Fruit fly (Drosophila melanogaster): Measurements from ENCODE around the gene Mgat2.

Gene Mgat2

DNA sequence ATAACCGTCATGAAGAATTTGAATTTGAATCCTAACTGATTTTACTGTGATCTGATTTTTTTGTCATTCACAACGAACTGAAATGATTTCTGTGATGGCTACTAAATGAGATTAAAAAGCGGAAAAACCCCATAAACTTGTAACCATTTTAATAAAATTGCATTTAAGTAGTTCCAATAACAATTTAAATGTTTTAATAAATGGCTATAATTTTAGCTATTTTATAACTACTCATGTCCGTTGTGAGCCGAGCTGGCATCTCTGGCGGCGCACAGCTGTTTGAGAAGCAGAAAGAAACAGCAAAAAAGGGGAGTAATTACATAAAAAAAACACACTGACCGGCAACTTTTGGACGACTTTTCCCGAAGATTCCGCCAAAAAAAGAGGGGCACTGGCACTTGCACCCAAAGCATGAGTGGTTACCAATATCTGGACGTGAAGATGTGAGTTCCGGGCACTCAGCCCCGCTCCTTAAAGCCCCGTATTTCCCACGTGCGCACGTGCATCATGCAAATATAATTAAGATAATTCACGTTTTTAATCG, 34.6 kb upstream of the Mgat2 start, which contains the start of the genes CG7950 and Rpp14a (continued):
- TF ChIP-seq Neu2 (GFP tag; optimal IDR thresholded peaks at IDR 0.05; ENCODE audit: borderline replicate concordance) (peak; percentile 57), esg (GFP tag; conservative IDR thresholded peaks at IDR 0.05) (peak; percentile 79), Mes4 (GFP tag; optimal IDR thresholded peaks at IDR 0.05) (peak; percentile 72), schlank (tag; optimal IDR thresholded peaks at IDR 0.05) (peak; percentile 58), Rx (GFP tag; IDR thresholded peaks at IDR 0.05) (peak; percentile 56), CG43689 (GFP tag; IDR thresholded peaks at IDR 0.05) (peak; percentile 22; the same call in 1 of the 2 replicates), zen (tag; optimal IDR thresholded peaks at IDR 0.05) (peak; percentile 75), tna (GFP tag; IDR thresholded peaks at IDR 0.05; ENCODE audit: partially characterized antibody) (no peak), Hsf (GFP tag; optimal IDR thresholded peaks at IDR 0.05) (peak; percentile 83), Doc2 (GFP tag; IDR thresholded peaks at IDR 0.05) (no peak), fd64A (GFP tag; optimal IDR thresholded peaks at IDR 0.05) (no peak), vnd (GFP tag; IDR thresholded peaks at IDR 0.05; ENCODE audit: partially characterized antibody) (no peak), croc (GFP tag; conservative IDR thresholded peaks at IDR 0.05) (no peak; the same call in 1 of the 3 replicates), CG12104 (GFP tag; optimal IDR thresholded peaks at IDR 0.05) (no peak), eyg (GFP tag; optimal IDR thresholded peaks at IDR 0.05) (peak; percentile 57), zfh2 (GFP tag; optimal IDR thresholded peaks at IDR 0.05) (peak; percentile 89), unpg (GFP tag; optimal IDR thresholded peaks at IDR 0.05) (peak; percentile 84), row (GFP tag; IDR thresholded peaks at IDR 0.05) (peak; percentile 88), z (GFP tag; IDR thresholded peaks at IDR 0.05) (peak; percentile 21; the same call in 1 of the 3 replicates), MTF-1 (GFP tag; optimal IDR thresholded peaks at IDR 0.05; ENCODE audit: borderline replicate concordance) (no peak), CG7963 (GFP tag; IDR thresholded peaks at IDR 0.05; ENCODE audit: partially characterized antibody) (no peak), her (GFP tag; optimal IDR thresholded peaks at IDR 0.05) (peak; percentile 64), CG31388 (GFP tag; optimal IDR thresholded peaks at IDR 0.05) (peak; percentile 53), oc (tag; optimal IDR thresholded peaks at IDR 0.05) (peak; percentile 74), Awh (GFP tag; IDR thresholded peaks at IDR 0.05) (peak; percentile 37; the same call in 1 of the 2 replicates), CG10959 (GFP tag; IDR thresholded peaks at IDR 0.05) (peak; percentile 41; the same call in 1 of the 2 replicates), CG17361 (GFP tag; IDR thresholded peaks at IDR 0.05) (peak; percentile 37; the same call in 2 of the 3 replicates), CG11247 (GFP tag; IDR thresholded peaks at IDR 0.05) (peak; percentile 58), bab2 (GFP tag; optimal IDR thresholded peaks at IDR 0.05) (peak; percentile 82), CG4328 (GFP tag; optimal IDR thresholded peaks at IDR 0.05) (peak; percentile 54), CG7839 (tag; optimal IDR thresholded peaks at IDR 0.05) (peak; percentile 69), BEAF-32 (GFP tag; optimal IDR thresholded peaks at IDR 0.05) (peak; percentile 31), ash1 (GFP tag; optimal IDR thresholded peaks at IDR 0.05) (no peak), BtbVII (GFP tag; optimal IDR thresholded peaks at IDR 0.05) (peak; percentile 39), Dip3 (GFP tag; optimal IDR thresholded peaks at IDR 0.05) (peak; percentile 84), Sox102F (GFP tag; optimal IDR thresholded peaks at IDR 0.05) (peak; percentile 85), onecut (GFP tag; IDR thresholded peaks at IDR 0.05) (peak; percentile 36; the same call in 1 of the 2 replicates), HmgZ (tag; optimal IDR thresholded peaks at IDR 0.05) (peak; percentile 89), Ets65A (GFP tag) (peak; percentile 93), bigmax (GFP tag; optimal IDR thresholded peaks at IDR 0.05) (no peak), Elba2 (GFP tag; optimal IDR thresholded peaks at IDR 0.05) (peak; percentile 8), CG6654 (GFP tag; optimal IDR thresholded peaks at IDR 0.05) (no peak), CG3281 (GFP tag; optimal IDR thresholded peaks at IDR 0.05) (peak; percentile 73), CG4820 (GFP tag; optimal IDR thresholded peaks at IDR 0.05) (no peak), B-H1 (GFP tag; IDR thresholded peaks at IDR 0.05) (peak; percentile 64), bowl (GFP tag; IDR thresholded peaks at IDR 0.05) (0 out of 2 replicates have a peak, but pooled peaks have one; percentile 37), gfzf (GFP tag; optimal IDR thresholded peaks at IDR 0.05) (no peak), CG10654 (GFP tag; optimal IDR thresholded peaks at IDR 0.05) (peak; percentile 67), CG18011 (GFP tag; optimal IDR thresholded peaks at IDR 0.05) (peak; percentile 65), D19A (tag; optimal IDR thresholded peaks at IDR 0.05) (peak; percentile 50)

Measured in whole organism, embryonic.